Worm (Caenorhabditis elegans) whole organism, mixed stage, embryonic: ENCODE results near the gene parp-2.

Source experiments
- M03D4.4 ChIP-seq: sonication (generic microtip); optimal IDR thresholded peaks from 2 replicates; lab custom pipeline; 2017; ENCODE audit warnings: mild to moderate bottlenecking, missing genetic modification characterization, missing compliant biosample characterization
- bed-3 ChIP-seq: fragments of 200-800 bp; sonication (Bioruptor generic); optimal IDR thresholded peaks from 3 replicates; lab custom pipeline; 2018; ENCODE audit warnings: mild to moderate bottlenecking, missing genetic modification characterization, moderate library complexity, missing compliant biosample characterization
- blmp-1 ChIP-seq: fragments of 150-350 bp; optimal IDR thresholded peaks from 2 replicates; lab custom pipeline; 2014; ENCODE audit warnings: missing biosample characterization, missing genetic modification characterization
- ceh-39 ChIP-seq: fragments of 150-350 bp; optimal IDR thresholded peaks from 2 replicates; lab custom pipeline; 2014; ENCODE audit warnings: missing biosample characterization, missing genetic modification characterization
- ceh-43 ChIP-seq: fragments of 200-800 bp; sonication (Bioruptor generic); optimal IDR thresholded peaks from 2 replicates; lab custom pipeline; 2018; ENCODE audit warnings: mild to moderate bottlenecking, missing genetic modification characterization, moderate library complexity, missing compliant biosample characterization
- ceh-83 ChIP-seq: fragments of 200-800 bp; sonication (Bioruptor generic); optimal IDR thresholded peaks from 2 replicates; lab custom pipeline; 2018; ENCODE audit warnings: mild to moderate bottlenecking, missing genetic modification characterization, missing compliant biosample characterization
- ces-1 ChIP-seq: fragments of 150-350 bp; optimal IDR thresholded peaks from 2 replicates; lab custom pipeline; 2014; ENCODE audit warnings: missing biosample characterization, missing genetic modification reagents, missing genetic modification characterization
- cnd-1 ChIP-seq: fragments of 200-800 bp; sonication (Bioruptor generic); optimal IDR thresholded peaks from 2 replicates; lab custom pipeline; 2018; ENCODE audit warnings: mild to moderate bottlenecking, missing genetic modification characterization, missing compliant biosample characterization
- drap-1 ChIP-seq: fragments of 200-800 bp; sonication (Bioruptor generic); optimal IDR thresholded peaks from 3 replicates; lab custom pipeline; 2018; ENCODE audit warnings: mild to moderate bottlenecking, missing genetic modification characterization, missing compliant biosample characterization
- elt-1 ChIP-seq: sonication (generic microtip); optimal IDR thresholded peaks from 2 replicates; lab custom pipeline; 2017; ENCODE audit warnings: missing genetic modification characterization, mild to moderate bottlenecking, missing compliant biosample characterization, antibody characterized with exemption, moderate library complexity, borderline replicate concordance; ENCODE audit not compliant: insufficient read depth
- elt-3 ChIP-seq: fragments of 150-350 bp; optimal IDR thresholded peaks from 2 replicates; lab custom pipeline; 2014; ENCODE audit warnings: missing biosample characterization, missing genetic modification characterization
- flh-1 ChIP-seq: fragments of 200-800 bp; sonication (Bioruptor generic); optimal IDR thresholded peaks from 2 replicates; lab custom pipeline; 2018; ENCODE audit warnings: mild to moderate bottlenecking, missing genetic modification characterization, moderate library complexity, missing compliant biosample characterization
- ham-2 ChIP-seq: fragments of 200-800 bp; sonication (Bioruptor generic); optimal IDR thresholded peaks from 2 replicates; lab custom pipeline; 2018; ENCODE audit warnings: mild to moderate bottlenecking, missing genetic modification characterization, missing compliant biosample characterization
- hlh-1 ChIP-seq: fragments of 150-350 bp; optimal IDR thresholded peaks from 2 replicates; lab custom pipeline; 2014; ENCODE audit warnings: missing biosample characterization, missing genetic modification reagents, missing genetic modification characterization
- lin-13 ChIP-seq: fragments of 150-350 bp; optimal IDR thresholded peaks from 2 replicates; lab custom pipeline; 2014; ENCODE audit warnings: missing biosample characterization, missing genetic modification characterization
- lsy-2 ChIP-seq: fragments of 150-350 bp; optimal IDR thresholded peaks from 2 replicates; lab custom pipeline; 2014; ENCODE audit warnings: missing biosample characterization, missing genetic modification characterization
- mab-5 ChIP-seq: fragments of 150-350 bp; optimal IDR thresholded peaks from 2 replicates; lab custom pipeline; 2014; ENCODE audit warnings: missing biosample characterization, missing genetic modification characterization
- mep-1 ChIP-seq: fragments of 150-350 bp; optimal IDR thresholded peaks from 2 replicates; lab custom pipeline; 2017; ENCODE audit warnings: missing biosample characterization, missing genetic modification reagents, missing genetic modification characterization, inconsistent platforms
- mls-2 ChIP-seq: sonication (generic microtip); optimal IDR thresholded peaks from 2 replicates; lab custom pipeline; 2016; ENCODE audit warnings: mild to moderate bottlenecking, missing genetic modification characterization, moderate library complexity, missing compliant biosample characterization
- nhr-12 ChIP-seq: fragments of 150-350 bp; optimal IDR thresholded peaks from 2 replicates; lab custom pipeline; 2014; ENCODE audit warnings: missing biosample characterization, missing genetic modification characterization
- nhr-2 ChIP-seq: fragments of 150-350 bp; optimal IDR thresholded peaks from 2 replicates; lab custom pipeline; 2014; ENCODE audit warnings: missing biosample characterization, missing genetic modification characterization
- nhr-237 ChIP-seq: fragments of 150-350 bp; optimal IDR thresholded peaks from 2 replicates; lab custom pipeline; 2014; ENCODE audit warnings: missing biosample characterization, missing genetic modification characterization
- nhr-28 ChIP-seq: fragments of 150-350 bp; optimal IDR thresholded peaks from 2 replicates; lab custom pipeline; 2014; ENCODE audit warnings: missing biosample characterization, missing genetic modification characterization
- nhr-76 ChIP-seq: sonication (generic microtip); optimal IDR thresholded peaks from 2 replicates; lab custom pipeline; 2017; ENCODE audit warnings: missing biosample characterization, missing genetic modification characterization
- pha-4 ChIP-seq: fragments of 150-350 bp; optimal IDR thresholded peaks from 2 replicates; lab custom pipeline; 2018; ENCODE audit warnings: missing biosample characterization, missing genetic modification reagents, missing genetic modification characterization
- sem-2 ChIP-seq: fragments of 200-800 bp; sonication (Bioruptor generic); optimal IDR thresholded peaks from 2 replicates; lab custom pipeline; 2018; ENCODE audit warnings: mild to moderate bottlenecking, missing genetic modification characterization, missing compliant biosample characterization
- snpc-4 ChIP-seq: fragments of 150-350 bp; optimal IDR thresholded peaks from 2 replicates; lab custom pipeline; 2014; ENCODE audit warnings: missing biosample characterization, missing genetic modification characterization
- sptf-1 ChIP-seq: sonication (generic microtip); optimal IDR thresholded peaks from 2 replicates; lab custom pipeline; 2017; ENCODE audit warnings: mild to moderate bottlenecking, missing genetic modification characterization, moderate library complexity, missing compliant biosample characterization
- tbx-8 ChIP-seq: fragments of 200-800 bp; sonication (Bioruptor generic); optimal IDR thresholded peaks from 2 replicates; lab custom pipeline; 2018; ENCODE audit warnings: mild to moderate bottlenecking, missing genetic modification characterization, moderate library complexity, missing compliant biosample characterization
- unc-120 ChIP-seq: sonication (generic microtip); optimal IDR thresholded peaks from 2 replicates; lab custom pipeline; 2017; ENCODE audit warnings: missing genetic modification characterization, missing compliant biosample characterization; ENCODE audit not compliant: poor library complexity, severe bottlenecking
- unc-39 ChIP-seq: fragments of 150-350 bp; optimal IDR thresholded peaks from 2 replicates; lab custom pipeline; 2014; ENCODE audit warnings: missing biosample characterization, missing genetic modification characterization
- unc-62 ChIP-seq: fragments of 150-350 bp; optimal IDR thresholded peaks from 2 replicates; lab custom pipeline; 2014; ENCODE audit warnings: missing biosample characterization, missing genetic modification reagents, missing genetic modification characterization
- zip-8 ChIP-seq: fragments of 150-350 bp; optimal IDR thresholded peaks from 2 replicates; lab custom pipeline; 2014; ENCODE audit warnings: missing biosample characterization, missing genetic modification characterization
- ztf-11 ChIP-seq: fragments of 150-350 bp; optimal IDR thresholded peaks from 2 replicates; lab custom pipeline; 2014; ENCODE audit warnings: missing biosample characterization, missing genetic modification characterization

Gene parp-2

ce11 chrII:9556582-9556981 lies 36.3 kb upstream of the parp-2 start:
- TF ChIP-seq snpc-4 (tag; lab: Kevin White, UChicago), result no peak

- TF ChIP-seq cnd-1 (tag; lab: Kevin White, UChicago) (no peak), elt-1 (tag; lab: Kevin White, UChicago) (no peak), nhr-2 (no peak), snpc-4 (tag; lab: Kevin White, UChicago) (no peak), flh-1 (GFP tag; lab: Kevin White, UChicago) (no peak), ceh-39 (no peak), mep-1 (no peak), M03D4.4 (tag; lab: Kevin White, UChicago) (no peak), nhr-237 (tag; lab: Kevin White, UChicago) (no peak), ces-1 (GFP tag; lab: Kevin White, UChicago) (peak; percentile 82), tbx-8 (GFP tag; lab: Kevin White, UChicago) (no peak), lin-13 (tag; lab: Kevin White, UChicago) (no peak), lsy-2 (peak; percentile 8), ceh-83 (GFP tag; lab: Kevin White, UChicago) (no peak)
Observed at ce11 chrII:9557437-9558150, 35.2 kb upstream of the parp-2 start, which contains the start of gene zfp-2. TSS of gene zfp-2 (plus strand) at chrII:9557650.

ce11 chrII:9558906-9559305 lies 33.9 kb upstream of the parp-2 start:
- no peak for TF ChIP-seq mab-5 (tag; lab: Kevin White, UChicago)
- no peak for TF ChIP-seq pha-4 (tag; lab: Kevin White, UChicago)
- no peak for TF ChIP-seq mls-2 (tag; lab: Kevin White, UChicago)
- TF ChIP-seq cnd-1 (tag; lab: Kevin White, UChicago), result no peak
- no peak for TF ChIP-seq nhr-76 (tag; lab: Kevin White, UChicago)
- no peak for TF ChIP-seq sptf-1 (tag; lab: Kevin White, UChicago)
- TF ChIP-seq unc-120 (tag; lab: Kevin White, UChicago), result no peak
- TF ChIP-seq M03D4.4 (tag; lab: Kevin White, UChicago), result no peak
- TF ChIP-seq ztf-11 (tag; lab: Kevin White, UChicago), result no peak
- no peak for TF ChIP-seq unc-62 (GFP tag; lab: Kevin White, UChicago)
- no peak for TF ChIP-seq sem-2 (GFP tag; lab: Kevin White, UChicago)
- no peak for TF ChIP-seq nhr-28 (tag; lab: Kevin White, UChicago)

ce11 chrII:9559929-9560328 lies 32.9 kb upstream of the parp-2 start, which contains the start of gene F35H8.4:
TSS of gene F35H8.4 (minus strand) at chrII:9560029.
- no peak for TF ChIP-seq unc-39 (tag; lab: Kevin White, UChicago)
- no peak for TF ChIP-seq nhr-2
- TF ChIP-seq ces-1 (GFP tag; lab: Kevin White, UChicago), result no peak
- no peak for TF ChIP-seq lsy-2
- no peak for TF ChIP-seq pha-4 (tag; lab: Kevin White, UChicago)
- no peak for TF ChIP-seq ceh-43 (GFP tag; lab: Kevin White, UChicago)
- TF ChIP-seq sptf-1 (tag; lab: Kevin White, UChicago), result no peak
- no peak for TF ChIP-seq lin-13 (tag; lab: Kevin White, UChicago)
- TF ChIP-seq nhr-237 (tag; lab: Kevin White, UChicago), result no peak
- no peak for TF ChIP-seq nhr-12 (tag; lab: Kevin White, UChicago)
- TF ChIP-seq zip-8 (tag; lab: Kevin White, UChicago), result no peak

ce11 chrII:9560895-9561294 lies 31.9 kb upstream of the parp-2 start:
- TF ChIP-seq lin-13 (tag; lab: Kevin White, UChicago) (no peak), elt-1 (tag; lab: Kevin White, UChicago) (no peak)

ce11 chrII:9566045-9566444 lies 26.8 kb upstream of the parp-2 start:
- TF ChIP-seq lsy-2 (no peak), elt-1 (tag; lab: Kevin White, UChicago) (no peak), nhr-2 (no peak), drap-1 (GFP tag; lab: Kevin White, UChicago) (peak; percentile 92), tbx-8 (GFP tag; lab: Kevin White, UChicago) (peak; percentile 85), mab-5 (tag; lab: Kevin White, UChicago) (no peak), blmp-1 (no peak), ceh-43 (GFP tag; lab: Kevin White, UChicago) (peak; percentile 90), mep-1 (peak; percentile 6), lin-13 (tag; lab: Kevin White, UChicago) (no peak), bed-3 (GFP tag; lab: Kevin White, UChicago) (peak; percentile 85), snpc-4 (tag; lab: Kevin White, UChicago) (no peak), flh-1 (GFP tag; lab: Kevin White, UChicago) (peak; percentile 79), ham-2 (GFP tag; lab: Kevin White, UChicago) (peak; percentile 75), nhr-28 (tag; lab: Kevin White, UChicago) (no peak), sem-2 (GFP tag; lab: Kevin White, UChicago) (peak; percentile 90), nhr-76 (tag; lab: Kevin White, UChicago) (no peak), elt-3 (no peak), sptf-1 (tag; lab: Kevin White, UChicago) (peak; percentile 95), ceh-83 (GFP tag; lab: Kevin White, UChicago) (peak; percentile 91), hlh-1 (tag; lab: Kevin White, UChicago) (peak; percentile 23), M03D4.4 (tag; lab: Kevin White, UChicago) (peak; percentile 94), pha-4 (tag; lab: Kevin White, UChicago) (no peak), zip-8 (tag; lab: Kevin White, UChicago) (no peak), unc-39 (tag; lab: Kevin White, UChicago) (peak; percentile 57), ces-1 (GFP tag; lab: Kevin White, UChicago) (peak; percentile 21), unc-62 (GFP tag; lab: Kevin White, UChicago) (peak; percentile 17)
